Worm (Caenorhabditis elegans) whole organism, young adult: Measurements from ENCODE around the gene T24C2.5.

Source experiments
- B0035.1 ChIP-seq: sonication (generic microtip); optimal IDR thresholded peaks from 2 replicates; lab custom pipeline; 2016; ENCODE audit warnings: missing genetic modification characterization, mild to moderate bottlenecking, missing compliant biosample characterization, missing genotype, missing genetic modification reagents
- B0336.3 ChIP-seq: fragments of 200-800 bp; sonication (Bioruptor generic); IDR thresholded peaks from 2 replicates; pipeline ENCODE4 v1.3.6; 2022; ENCODE audit warnings: missing genetic modification characterization, missing compliant biosample characterization
- F10E7.11 ChIP-seq: sonication (generic microtip); optimal IDR thresholded peaks from 2 replicates; lab custom pipeline; 2017; ENCODE audit warnings: mild to moderate bottlenecking, missing genetic modification characterization, moderate library complexity, missing compliant biosample characterization
- F33H1.4 ChIP-seq: fragments of 200-800 bp; sonication (Bioruptor generic); IDR thresholded peaks from 2 replicates; pipeline ENCODE4 v1.3.6; 2022; ENCODE audit warnings: missing genetic modification reagents, missing genetic modification characterization, missing compliant biosample characterization
- F55B11.4 ChIP-seq: sonication (generic microtip); optimal IDR thresholded peaks from 2 replicates; lab custom pipeline; 2016; ENCODE audit warnings: missing compliant biosample characterization, missing genetic modification characterization, borderline replicate concordance; ENCODE audit not compliant: insufficient read depth
- F57C9.4 ChIP-seq: sonication (generic microtip); optimal IDR thresholded peaks from 2 replicates; lab custom pipeline; 2017; ENCODE audit warnings: mild to moderate bottlenecking, missing genetic modification characterization, missing compliant biosample characterization
- K11D2.4 ChIP-seq: fragments of 200-800 bp; sonication (Bioruptor generic); IDR thresholded peaks from 2 replicates; pipeline ENCODE4 v1.3.6; 2022; ENCODE audit warnings: missing genetic modification reagents, missing genetic modification characterization, missing compliant biosample characterization
- K12H6.12 ChIP-seq: fragments of 200-800 bp; sonication (Bioruptor generic); optimal IDR thresholded peaks from 2 replicates; lab custom pipeline; 2018; ENCODE audit warnings: mild to moderate bottlenecking, missing genetic modification characterization, missing compliant biosample characterization
- T26A5.8 ChIP-seq: sonication (generic microtip); optimal IDR thresholded peaks from 2 replicates; lab custom pipeline; 2016; ENCODE audit warnings: missing genetic modification characterization, missing compliant biosample characterization
- akir-1 ChIP-seq: fragments of 200-800 bp; sonication (Bioruptor generic); optimal IDR thresholded peaks from 2 replicates; lab custom pipeline; 2018; ENCODE audit warnings: mild to moderate bottlenecking, missing genetic modification characterization, moderate library complexity, missing compliant biosample characterization
- attf-3 ChIP-seq: fragments of 200-800 bp; sonication (Bioruptor generic); conservative IDR thresholded peaks from 2 replicates; pipeline ENCODE4 v1.3.6; 2022; ENCODE audit warnings: missing genetic modification reagents, missing genetic modification characterization, missing compliant biosample characterization
- attf-5 ChIP-seq: fragments of 200-800 bp; sonication (Bioruptor generic); optimal IDR thresholded peaks from 2 replicates; lab custom pipeline; 2018; ENCODE audit warnings: mild to moderate bottlenecking, missing genetic modification characterization, missing compliant biosample characterization
- ceh-100 ChIP-seq: fragments of 200-800 bp; sonication (Bioruptor generic); IDR thresholded peaks from 2 replicates; pipeline ENCODE4 v1.3.6; 2022; ENCODE audit warnings: missing genetic modification reagents, missing genetic modification characterization, missing compliant biosample characterization
- ceh-27 ChIP-seq: fragments of 200-800 bp; sonication (Bioruptor generic); optimal IDR thresholded peaks from 2 replicates; lab custom pipeline; 2018; ENCODE audit warnings: mild to moderate bottlenecking, missing genetic modification characterization, moderate library complexity, missing compliant biosample characterization
- ceh-91 ChIP-seq: fragments of 200-800 bp; sonication (Bioruptor generic); IDR thresholded peaks from 2 replicates; pipeline ENCODE4 v1.3.6; 2022; ENCODE audit warnings: missing genetic modification reagents, missing genetic modification characterization, missing compliant biosample characterization
- chd-7 ChIP-seq: sonication (generic microtip); optimal IDR thresholded peaks from 2 replicates; lab custom pipeline; 2016; ENCODE audit warnings: mild to moderate bottlenecking, missing genetic modification characterization, moderate library complexity, missing compliant biosample characterization
- dox-1 ChIP-seq: fragments of 200-800 bp; sonication (Bioruptor generic); IDR thresholded peaks from 2 replicates; pipeline ENCODE4 v1.3.6; 2022; ENCODE audit warnings: missing genetic modification reagents, missing genetic modification characterization, missing compliant biosample characterization
- efl-1 ChIP-seq: fragments of 150-350 bp; optimal IDR thresholded peaks from 2 replicates; lab custom pipeline; 2014; ENCODE audit warnings: missing biosample characterization, missing genetic modification reagents, missing genetic modification characterization
- fkh-3 ChIP-seq: sonication (generic microtip); optimal IDR thresholded peaks from 2 replicates; lab custom pipeline; 2016; ENCODE audit warnings: mild to moderate bottlenecking, missing genetic modification characterization, missing compliant biosample characterization
- him-1 ChIP-seq: sonication (generic microtip); optimal IDR thresholded peaks from 2 replicates; lab custom pipeline; 2016; ENCODE audit warnings: missing genotype, missing genetic modification reagents, missing genetic modification characterization, missing compliant biosample characterization
- hlh-12 ChIP-seq: sonication (generic microtip); optimal IDR thresholded peaks from 2 replicates; lab custom pipeline; 2016; ENCODE audit warnings: missing genetic modification characterization, missing compliant biosample characterization
- hlh-26 ChIP-seq: fragments of 200-800 bp; sonication (Bioruptor generic); conservative IDR thresholded peaks from 2 replicates; pipeline ENCODE4 v1.3.6; 2022; ENCODE audit warnings: missing genetic modification reagents, missing genetic modification characterization, missing compliant biosample characterization
- hsf-1 ChIP-seq: fragments of 200-800 bp; sonication (Bioruptor generic); IDR thresholded peaks from 2 replicates; pipeline ENCODE4 v1.3.6; 2022; ENCODE audit warnings: missing genetic modification reagents, missing genetic modification characterization, missing compliant biosample characterization
- let-607 ChIP-seq, 2 experiments: fragments of 200-800 bp in 1 of 2; sonication (Bioruptor generic) in 1 of 2; sonication (generic microtip) in 1 of 2; optimal IDR thresholded peaks; 2 replicates each; lab custom pipeline; 2016 to 2018; ENCODE audit warnings: mild to moderate bottlenecking in 2 of 2, missing compliant biosample characterization in 2 of 2, missing genetic modification characterization in 2 of 2, moderate library complexity in 2 of 2, missing genotype in 1 of 2
- lin-35 ChIP-seq, 3 experiments: fragments of 150-350 bp in 2 of 3; sonication (generic microtip) in 1 of 3; optimal IDR thresholded peaks; 2 replicates each; lab custom pipeline; 2014 to 2018; ENCODE audit warnings: missing biosample characterization in 3 of 3, missing genetic modification characterization in 3 of 3, missing genetic modification reagents in 3 of 3
- lir-1 ChIP-seq: fragments of 200-800 bp; sonication (Bioruptor generic); conservative IDR thresholded peaks from 2 replicates; pipeline ENCODE4 v1.3.6; 2022; ENCODE audit warnings: missing genetic modification reagents, missing genetic modification characterization, missing compliant biosample characterization
- madf-6 ChIP-seq: fragments of 200-800 bp; sonication (Bioruptor generic); IDR thresholded peaks from 2 replicates; pipeline ENCODE4 v1.3.6; 2022; ENCODE audit warnings: missing genetic modification reagents, missing genetic modification characterization, missing compliant biosample characterization
- madf-8 ChIP-seq: fragments of 200-800 bp; sonication (Bioruptor generic); conservative IDR thresholded peaks from 2 replicates; pipeline ENCODE4 v1.3.6; 2022; ENCODE audit warnings: missing genetic modification reagents, missing genetic modification characterization, missing compliant biosample characterization
- mcd-1 ChIP-seq: fragments of 200-800 bp; sonication (Bioruptor generic); IDR thresholded peaks from 2 replicates; pipeline ENCODE4 v1.3.6; 2022; ENCODE audit warnings: missing genetic modification reagents, missing genetic modification characterization, missing compliant biosample characterization
- mel-28 ChIP-seq: sonication (generic microtip); optimal IDR thresholded peaks from 2 replicates; lab custom pipeline; 2016; ENCODE audit warnings: borderline replicate concordance, mild to moderate bottlenecking, missing genetic modification characterization, missing compliant biosample characterization
- mes-4 ChIP-seq: sonication (generic microtip); optimal IDR thresholded peaks from 2 replicates; lab custom pipeline; 2016; ENCODE audit warnings: missing genotype, missing genetic modification characterization, missing compliant biosample characterization
- mxl-1 ChIP-seq: sonication (generic microtip); optimal IDR thresholded peaks from 2 replicates; lab custom pipeline; 2016; ENCODE audit warnings: missing genetic modification characterization, missing compliant biosample characterization
- nfya-1 ChIP-seq: sonication (generic microtip); optimal IDR thresholded peaks from 2 replicates; lab custom pipeline; 2017; ENCODE audit warnings: antibody characterized with exemption, missing compliant biosample characterization, missing genetic modification characterization, borderline replicate concordance; ENCODE audit not compliant: insufficient read depth
- nfya-2 ChIP-seq: fragments of 200-800 bp; sonication (Bioruptor generic); IDR thresholded peaks from 2 replicates; pipeline ENCODE4 v1.3.6; 2022; ENCODE audit warnings: missing genetic modification reagents, missing genetic modification characterization, missing compliant biosample characterization
- nfyb-1 ChIP-seq: fragments of 200-800 bp; sonication (Bioruptor generic); IDR thresholded peaks from 2 replicates; pipeline ENCODE4 v1.3.6; 2022; ENCODE audit warnings: missing genetic modification reagents, missing genetic modification characterization, missing compliant biosample characterization
- nhr-120 ChIP-seq: fragments of 200-800 bp; sonication (Bioruptor generic); IDR thresholded peaks from 2 replicates; pipeline ENCODE4 v1.3.6; 2022; ENCODE audit warnings: missing genetic modification characterization, missing compliant biosample characterization
- nhr-179 ChIP-seq: sonication (generic microtip); optimal IDR thresholded peaks from 2 replicates; lab custom pipeline; 2016; ENCODE audit warnings: mild to moderate bottlenecking, missing genetic modification characterization, missing compliant biosample characterization
- nhr-27 ChIP-seq: fragments of 200-800 bp; sonication (Bioruptor generic); optimal IDR thresholded peaks from 2 replicates; lab custom pipeline; 2018; ENCODE audit warnings: mild to moderate bottlenecking, missing genetic modification characterization, moderate library complexity, missing compliant biosample characterization
- nhr-80 ChIP-seq: sonication (generic microtip); optimal IDR thresholded peaks from 2 replicates; lab custom pipeline; 2016; ENCODE audit warnings: missing genetic modification characterization, missing compliant biosample characterization
- rcor-1 ChIP-seq: fragments of 200-800 bp; sonication (Bioruptor generic); IDR thresholded peaks from 2 replicates; pipeline ENCODE4 v1.3.6; 2022; ENCODE audit warnings: missing genetic modification reagents, missing genetic modification characterization, missing compliant biosample characterization
- rec-8 ChIP-seq, 2 experiments: sonication (generic microtip); optimal IDR thresholded peaks; 2 replicates each; lab custom pipeline; 2016; ENCODE audit warnings: mild to moderate bottlenecking in 2 of 2, missing genetic modification characterization in 2 of 2, missing genetic modification reagents in 2 of 2, missing genotype in 2 of 2, missing biosample characterization in 1 of 2, missing compliant biosample characterization in 1 of 2, moderate library complexity in 1 of 2
- snpc-4 ChIP-seq, 5 experiments: fragments of 150-350 bp in 1 of 5; sonication (generic microtip) in 4 of 5; optimal IDR thresholded peaks; 2 replicates each; lab custom pipeline; 2014 to 2018; ENCODE audit warnings: missing genetic modification characterization in 5 of 5, missing biosample characterization in 3 of 5, antibody characterized with exemption in 2 of 5, mild to moderate bottlenecking in 2 of 5, missing compliant biosample characterization in 2 of 5, missing genotype in 2 of 5, moderate library complexity in 2 of 5, missing genetic modification reagents in 1 of 5
- sptf-2 ChIP-seq: fragments of 200-800 bp; sonication (Bioruptor generic); optimal IDR thresholded peaks from 2 replicates; lab custom pipeline; 2018; ENCODE audit warnings: mild to moderate bottlenecking, missing genetic modification characterization, missing compliant biosample characterization
- tbp1 ChIP-seq: fragments of 200-800 bp; sonication (Bioruptor generic); optimal IDR thresholded peaks from 2 replicates; lab custom pipeline; 2018; ENCODE audit warnings: mild to moderate bottlenecking, missing genetic modification characterization, missing compliant biosample characterization
- unc-130 ChIP-seq: sonication (generic microtip); optimal IDR thresholded peaks from 2 replicates; lab custom pipeline; 2016; ENCODE audit warnings: missing genetic modification reagents, missing genetic modification characterization, missing compliant biosample characterization
- ztf-18 ChIP-seq: sonication (generic microtip); optimal IDR thresholded peaks from 2 replicates; lab custom pipeline; 2016; ENCODE audit warnings: missing genotype, mild to moderate bottlenecking, missing genetic modification characterization, missing compliant biosample characterization
- ztf-26 ChIP-seq: sonication (generic microtip); optimal IDR thresholded peaks from 2 replicates; lab custom pipeline; 2017; ENCODE audit warnings: missing genetic modification characterization, missing compliant biosample characterization
- ztf-28 ChIP-seq: fragments of 200-800 bp; sonication (Bioruptor generic); IDR thresholded peaks from 2 replicates; pipeline ENCODE4 v1.3.6; 2022; ENCODE audit warnings: missing genetic modification reagents, missing genetic modification characterization, missing compliant biosample characterization

Gene T24C2.5

ce11 chrX:14502116-14502587, 32.1 kb upstream of the T24C2.5 start (continued):
- TF ChIP-seq nhr-27 (tag; lab: Kevin White, UChicago) (no peak), madf-8 (no peak), B0336.3 (peak; percentile 76; the same call in 1 of the 2 replicates), F57C9.4 (tag; lab: Kevin White, UChicago) (no peak), hlh-12 (tag; lab: Kevin White, UChicago) (no peak), unc-130 (GFP tag; lab: Kevin White, UChicago) (no peak), rcor-1 (GFP tag; lab: Robert Waterston, UW) (no peak), B0035.1 (no peak), rec-8 (tag; optimal IDR thresholded peaks at IDR 0.05; lab: Kevin White, UChicago) (no peak), lin-35 (GFP tag; optimal IDR thresholded peaks at IDR 0.05; lab: Kevin White, UChicago) (peak in 1 of 3 experiments; percentile 28), fkh-3 (tag; lab: Kevin White, UChicago) (no peak), madf-6 (GFP tag; lab: Robert Waterston, UW) (no peak), chd-7 (peak; percentile 72), let-607 (tag; optimal IDR thresholded peaks at IDR 0.05; lab: Kevin White, UChicago) (peak in 1 of 2 experiments; percentile 46), tbp1 (GFP tag; lab: Kevin White, UChicago) (peak; percentile 43), ztf-26 (tag; lab: Kevin White, UChicago) (peak; percentile 88), efl-1 (GFP tag; lab: Kevin White, UChicago) (no peak), nhr-120 (GFP tag; lab: Robert Waterston, UW) (no peak), lir-1 (GFP tag; lab: Robert Waterston, UW) (peak; percentile 66), K11D2.4 (GFP tag; lab: Robert Waterston, UW) (peak; percentile 83), dox-1 (GFP tag; lab: Robert Waterston, UW) (0 out of 2 replicates have a peak, but pooled peaks have one; percentile 35), ceh-27 (GFP tag; lab: Kevin White, UChicago) (no peak), him-1 (tag; lab: Kevin White, UChicago) (no peak), sptf-2 (GFP tag; lab: Kevin White, UChicago) (no peak), ztf-18 (tag; lab: Kevin White, UChicago) (peak; percentile 18), nfyb-1 (GFP tag; lab: Robert Waterston, UW) (0 out of 2 replicates have a peak, but pooled peaks have one; percentile 28), mes-4 (tag; lab: Kevin White, UChicago) (no peak), F33H1.4 (GFP tag; lab: Robert Waterston, UW) (no peak), attf-5 (GFP tag; lab: Kevin White, UChicago) (peak; percentile 75), hsf-1 (GFP tag; lab: Robert Waterston, UW) (no peak), ceh-91 (GFP tag; lab: Robert Waterston, UW) (no peak), mxl-1 (tag; lab: Kevin White, UChicago) (no peak), F10E7.11 (tag; lab: Kevin White, UChicago) (no peak), K12H6.12 (tag; lab: Kevin White, UChicago) (peak; percentile 41), F55B11.4 (tag; lab: Kevin White, UChicago) (no peak), hlh-26 (GFP tag; lab: Robert Waterston, UW) (no peak), ztf-28 (GFP tag; lab: Robert Waterston, UW) (no peak), mcd-1 (GFP tag; lab: Robert Waterston, UW) (no peak), nfya-1 (no peak), nhr-179 (tag; lab: Kevin White, UChicago) (no peak), nhr-80 (tag; lab: Kevin White, UChicago) (peak; percentile 89), nfya-2 (GFP tag; lab: Robert Waterston, UW) (no peak), ceh-100 (no peak), attf-3 (GFP tag; lab: Robert Waterston, UW) (no peak), snpc-4 (GFP tag; optimal IDR thresholded peaks at IDR 0.05; lab: Kevin White, UChicago) (no peak), snpc-4 (tag; optimal IDR thresholded peaks at IDR 0.05; lab: Kevin White, UChicago) (peak in 2 of 4 experiments; percentile 1 to 40), akir-1 (GFP tag; lab: Kevin White, UChicago) (no peak), T26A5.8 (tag; lab: Kevin White, UChicago) (no peak), mel-28 (tag; lab: Kevin White, UChicago) (no peak)
